Worm (Caenorhabditis elegans) whole organism, midembryonic: ENCODE data around the gene gtf-2H2C.

Experiments used
- flt-1 ChIP-seq: fragments of 200-800 bp; sonication (Bioruptor generic); IDR thresholded peaks from 2 replicates; pipeline ENCODE4 v1.3.6; 2022; ENCODE audit warnings: missing genetic modification characterization, missing compliant biosample characterization
- tab-1 ChIP-seq: fragments of 200-800 bp; sonication (Bioruptor generic); IDR thresholded peaks from 2 replicates; pipeline ENCODE4 v1.3.6; 2022; ENCODE audit warnings: missing genetic modification characterization, missing compliant biosample characterization
- ztf-29 ChIP-seq: fragments of 200-800 bp; sonication (Bioruptor generic); IDR thresholded peaks from 2 replicates; pipeline ENCODE4 v1.3.6; 2022; ENCODE audit warnings: missing genetic modification reagents, missing genetic modification characterization, missing compliant biosample characterization

ce11 chrIII:10056033-10056432 is 34.6 kb downstream of the gtf-2H2C start, which contains the start of gene T16G12.10:
- TF ChIP-seq ztf-29 (GFP tag; lab: Robert Waterston, UW) (no peak), flt-1 (GFP tag; lab: Robert Waterston, UW) (no peak), tab-1 (GFP tag; lab: Robert Waterston, UW) (no peak)
